Worm (Caenorhabditis elegans) whole organism, dauer: ENCODE data around the gene myrf-2.

ENCODE experiments used
- unc-62 ChIP-seq: sonication (generic microtip); optimal IDR thresholded peaks from 2 replicates; lab custom pipeline; 2017; ENCODE audit warnings: missing biosample characterization, missing genetic modification reagents, missing genetic modification characterization

myrf-2 gene

ce11 chrX:10168534-10168933 is 25.6 kb downstream of the myrf-2 start:
- no peak for TF ChIP-seq unc-62 (GFP tag; lab: Kevin White, UChicago)

DNA sequence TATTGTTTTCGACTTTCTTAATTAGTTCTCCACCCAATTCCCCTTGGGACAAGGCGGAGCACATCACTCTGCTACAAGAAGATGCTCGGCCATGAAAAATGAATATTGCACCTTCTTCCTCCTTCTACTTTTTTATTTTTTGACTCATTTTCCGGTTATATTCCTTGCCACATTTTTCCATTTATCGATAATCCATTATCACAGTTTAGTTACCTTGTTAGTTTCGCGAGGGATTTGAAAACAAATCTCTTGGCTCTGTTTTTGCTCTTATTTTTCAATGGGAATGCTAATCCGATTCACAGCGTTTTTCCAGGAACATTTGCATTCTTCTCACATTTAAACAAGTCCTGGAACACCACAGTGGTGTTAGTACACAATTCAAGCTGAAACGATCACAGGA is 27.2 kb downstream of the myrf-2 start, which contains the start of gene rnp-9:
rnp-9 (plus strand) TSS at position 301 of the 400 bp plus-strand sequence.
- TF ChIP-seq unc-62 (GFP tag; lab: Kevin White, UChicago), result no peak

DNA sequence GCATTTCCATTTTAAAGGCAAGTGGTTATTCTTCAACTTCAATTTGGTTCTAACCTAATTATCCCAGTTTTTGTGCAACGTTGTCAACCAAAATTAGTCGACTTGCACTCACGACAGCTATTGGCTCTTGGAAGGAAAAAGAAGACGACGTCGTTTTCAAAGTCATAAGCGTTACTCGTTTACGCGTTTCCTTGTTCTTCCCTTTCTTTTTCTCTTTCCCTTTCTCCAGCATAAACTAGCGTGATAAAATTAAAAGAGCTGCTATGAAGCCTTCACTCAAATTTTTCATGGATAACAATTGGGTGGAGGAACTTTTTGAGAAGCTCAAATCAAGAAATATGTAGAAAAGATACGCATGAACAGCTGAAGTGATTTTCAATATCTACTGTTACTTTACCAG is 31.0 kb downstream of the myrf-2 start:
- no peak for TF ChIP-seq unc-62 (GFP tag; lab: Kevin White, UChicago)

DNA sequence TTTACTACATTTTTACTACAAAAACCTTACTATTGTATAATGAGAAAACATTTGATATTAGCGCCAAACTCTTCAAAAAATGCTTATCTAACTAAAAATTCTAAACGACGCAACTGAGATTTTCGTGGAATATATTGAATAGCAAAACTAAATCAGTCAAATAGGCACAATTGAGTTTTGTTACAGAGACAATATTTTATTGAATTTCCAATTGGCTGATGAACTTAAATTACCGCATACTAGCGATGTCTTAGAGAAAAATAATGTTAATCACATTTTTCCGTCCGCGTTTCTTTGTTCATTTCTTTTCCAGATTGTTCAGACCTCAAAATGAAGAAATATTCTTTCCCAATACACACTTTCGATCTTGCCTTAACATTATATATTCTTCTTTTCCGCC is 31.7 kb downstream of the myrf-2 start:
- no peak for TF ChIP-seq unc-62 (GFP tag; lab: Kevin White, UChicago)

DNA sequence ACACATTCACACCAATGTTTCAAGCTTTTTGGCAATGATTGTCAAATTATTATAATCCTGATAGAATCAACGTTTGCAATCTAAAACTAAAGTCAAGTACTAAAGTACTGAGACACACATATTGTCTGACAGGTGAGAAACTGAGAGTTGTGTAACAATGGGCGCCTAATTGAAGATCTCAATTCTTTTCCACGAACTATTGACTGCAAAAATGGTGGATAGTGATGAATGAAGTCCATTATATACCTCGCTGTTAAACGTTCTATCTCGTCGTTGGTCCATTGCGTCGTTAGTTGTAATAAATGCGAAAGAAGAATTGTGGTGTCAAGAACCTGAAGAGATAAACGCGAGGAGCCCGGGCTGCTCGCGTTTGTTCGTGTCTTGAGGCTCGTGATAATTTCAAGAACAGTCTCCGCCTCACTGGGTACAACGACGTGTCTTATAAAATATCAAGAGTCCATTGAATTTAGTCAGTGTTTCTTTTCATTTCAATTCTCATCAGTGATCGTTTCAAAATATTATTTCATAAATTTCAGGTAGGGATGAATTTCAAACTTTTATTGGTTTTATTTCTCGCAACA is 34.0 kb downstream of the myrf-2 start, which contains the start of gene F09B9.4:
F09B9.4 (plus strand) TSS at position 531 of the 581 bp plus-strand sequence.
- TF ChIP-seq unc-62 (GFP tag; lab: Kevin White, UChicago), result no peak

ce11 chrX:10158716-10159115 is 35.5 kb downstream of the myrf-2 start, which contains the start of gene erd-2.1:
erd-2.1 (minus strand) TSS chrX:10158829.
- TF ChIP-seq unc-62 (GFP tag; lab: Kevin White, UChicago), result no peak

ce11 chrX:10155127-10155526 is 39.0 kb downstream of the myrf-2 start:
- TF ChIP-seq unc-62 (GFP tag; lab: Kevin White, UChicago), result no peak

- TF ChIP-seq unc-62 (GFP tag; lab: Kevin White, UChicago), result no peak
These were observed 39.7 kb downstream of the myrf-2 start, which contains the start of gene F09B9.5 for ce11 chrX:10154317-10154942. F09B9.5 (plus strand) TSS chrX:10154817.

DNA sequence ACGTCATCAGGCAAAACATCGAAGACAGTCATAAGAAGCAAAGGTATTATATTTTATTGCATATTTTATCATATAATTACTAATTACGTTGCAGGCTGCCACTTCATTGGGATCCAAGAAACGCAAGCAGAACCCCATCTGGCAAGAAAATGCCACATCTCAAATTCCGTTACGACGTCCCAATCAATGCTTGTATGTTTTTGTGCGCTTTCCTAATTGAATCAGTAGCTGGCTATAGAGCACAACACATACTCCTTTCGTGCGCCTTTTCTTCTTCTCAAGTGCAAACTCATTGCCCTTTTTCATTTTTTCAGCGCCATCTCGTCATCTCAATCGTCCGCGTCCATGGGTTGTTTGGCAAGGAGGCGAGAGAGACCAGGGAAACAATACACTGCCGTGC is 43.3 kb downstream of the myrf-2 start:
- TF ChIP-seq unc-62 (GFP tag; lab: Kevin White, UChicago), result no peak

DNA sequence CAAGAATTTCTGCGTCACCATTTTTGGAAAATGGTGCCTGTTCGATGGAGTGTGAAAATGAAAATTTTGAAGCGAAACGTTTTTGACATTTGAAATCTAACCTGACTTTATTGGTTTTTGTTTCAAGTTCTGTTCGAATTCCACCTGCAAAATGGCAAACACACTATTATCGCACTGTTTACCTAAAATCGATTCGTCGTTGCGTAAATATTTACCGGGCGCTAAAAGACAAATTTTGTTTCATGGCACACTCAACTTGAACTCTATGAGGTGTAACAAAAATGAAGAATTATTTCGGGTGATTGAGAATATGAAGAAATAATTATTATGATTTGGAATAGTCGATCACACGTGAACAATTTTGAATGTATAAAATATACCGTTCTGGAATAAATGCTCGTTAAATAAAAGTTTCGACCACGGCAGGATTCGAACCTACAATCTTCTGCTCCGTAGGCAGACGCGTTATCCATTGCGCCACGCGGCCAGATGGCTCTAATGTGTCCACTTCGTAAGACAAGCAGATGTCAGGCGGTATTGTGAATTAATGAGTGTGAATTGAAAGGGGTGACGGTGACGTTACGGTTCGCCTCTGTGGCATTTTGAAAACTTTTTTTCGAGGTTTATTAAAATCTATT is 45.8 kb downstream of the myrf-2 start:
- no peak for TF ChIP-seq unc-62 (GFP tag; lab: Kevin White, UChicago)

DNA sequence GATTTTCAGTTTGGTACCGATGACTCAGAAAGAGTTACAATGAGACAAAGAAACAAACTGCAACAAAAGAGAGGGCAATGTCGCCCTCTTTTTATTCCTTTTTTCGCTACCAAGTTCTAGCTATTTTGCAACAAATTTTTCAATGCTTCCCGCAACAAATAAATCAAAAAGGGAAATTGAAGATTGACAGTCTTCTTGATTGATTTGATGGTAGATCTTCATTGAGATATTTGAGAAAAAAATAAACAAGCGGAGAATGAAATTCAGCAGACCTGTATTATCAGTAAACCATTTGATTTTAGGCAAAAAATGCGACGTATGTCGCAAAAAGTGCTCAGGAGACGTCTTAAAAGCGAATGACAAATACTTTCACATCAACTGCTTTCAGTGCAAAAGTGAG is 46.9 kb downstream of the myrf-2 start:
- TF ChIP-seq unc-62 (GFP tag; lab: Kevin White, UChicago), result no peak

- TF ChIP-seq unc-62 (GFP tag; lab: Kevin White, UChicago), result no peak
These were observed 47.6 kb downstream of the myrf-2 start, which contains the start of gene unc-115 for ce11 chrX:10146592-10146991. unc-115 (plus strand) TSS chrX:10146892.

- TF ChIP-seq unc-62 (GFP tag; lab: Kevin White, UChicago), result no peak
These were observed 49.2 kb downstream of the myrf-2 start for ce11 chrX:10145011-10145410.

DNA sequence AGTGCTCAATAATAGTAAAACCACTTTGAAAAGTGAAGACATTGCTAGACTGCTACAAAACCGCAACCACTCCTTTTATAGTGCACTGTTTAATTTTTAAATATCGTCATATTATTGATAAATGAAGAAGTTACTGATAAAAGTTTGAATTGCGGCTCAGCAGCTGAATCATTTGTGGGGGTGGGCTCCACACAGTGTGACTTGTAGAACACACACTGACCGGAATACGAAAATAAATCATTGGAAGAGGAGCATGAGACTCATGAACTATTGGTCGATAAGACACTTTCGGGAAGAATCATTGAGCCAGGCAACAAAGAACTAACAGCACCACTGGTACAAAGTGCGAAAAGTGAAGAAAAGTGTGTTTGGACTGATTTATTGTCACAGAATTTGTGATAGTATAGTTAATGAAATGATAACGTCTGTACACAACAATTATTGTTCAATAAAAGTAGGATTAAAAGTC is 52.2 kb downstream of the myrf-2 start, which contains the start of gene oac-14:
oac-14 (minus strand) TSS at position 51 of the 469 bp plus-strand sequence.
- TF ChIP-seq unc-62 (GFP tag; lab: Kevin White, UChicago), result no peak

- no peak for TF ChIP-seq unc-62 (GFP tag; lab: Kevin White, UChicago)
These were observed 52.9 kb downstream of the myrf-2 start for ce11 chrX:10141264-10141663.

DNA sequence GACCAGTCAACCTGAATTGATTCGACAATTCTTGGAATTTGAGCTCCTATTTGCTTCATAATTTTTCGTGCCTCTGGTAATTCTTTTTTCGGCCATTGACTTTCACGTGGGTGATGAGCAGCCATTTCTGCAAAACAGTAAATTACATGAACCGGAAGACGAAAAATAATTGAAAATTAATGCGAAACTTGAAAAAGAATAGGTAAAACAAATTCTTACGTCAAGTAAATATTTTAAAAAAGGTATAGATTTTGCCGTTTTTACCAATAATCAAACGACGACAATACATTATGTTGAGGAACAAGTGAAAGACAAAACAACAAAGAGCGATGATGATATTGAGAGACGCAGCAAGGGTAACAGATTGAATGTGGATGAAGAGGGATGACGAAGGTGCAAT is 55.7 kb downstream of the myrf-2 start, which contains the start of gene moc-1:
moc-1 (minus strand) TSS at position 127 of the 400 bp plus-strand sequence.
- no peak for TF ChIP-seq unc-62 (GFP tag; lab: Kevin White, UChicago)
